Worm (Caenorhabditis elegans): ENCODE data around the gene T22F3.10.

DNA sequence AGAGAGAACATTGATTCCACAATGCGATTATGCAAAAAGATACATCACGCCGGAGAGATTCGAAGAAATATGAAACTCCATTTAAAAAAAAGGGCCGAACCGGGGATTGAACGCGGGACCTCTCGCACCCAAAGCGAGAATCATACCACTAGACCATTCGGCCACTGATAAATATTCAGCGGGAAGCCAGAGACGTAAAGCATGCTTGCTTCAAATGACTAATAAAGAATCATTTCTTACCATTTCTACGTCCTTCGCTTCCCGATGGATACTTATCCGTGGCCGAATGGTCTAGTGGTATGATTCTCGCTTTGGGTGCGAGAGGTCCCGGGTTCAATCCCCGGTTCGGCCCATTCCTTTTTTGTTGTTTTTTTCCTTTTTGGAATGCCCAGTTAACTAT lies 23.3 kb downstream of the T22F3.10 start:
- TF ChIP-seq C38D4.7 (GFP tag; optimal IDR thresholded peaks at IDR 0.05), result no peak
- no peak for TF ChIP-seq ref-2 (tag; optimal IDR thresholded peaks at IDR 0.05)
- TF ChIP-seq sox-4 (tag; optimal IDR thresholded peaks at IDR 0.05), result no peak
- TF ChIP-seq ama-1 (optimal IDR thresholded peaks at IDR 0.05), result no peak
- no peak for TF ChIP-seq elt-2 (tag; optimal IDR thresholded peaks at IDR 0.05)
- TF ChIP-seq pat-9 (tag; optimal IDR thresholded peaks at IDR 0.05), result no peak
- no peak for TF ChIP-seq unc-55 (GFP tag; optimal IDR thresholded peaks at IDR 0.05)
- no peak for TF ChIP-seq nhr-232 (tag; optimal IDR thresholded peaks at IDR 0.05)
- no peak for TF ChIP-seq eyg-1 (tag; optimal IDR thresholded peaks at IDR 0.05)
- no peak for TF ChIP-seq pqm-1 (tag; optimal IDR thresholded peaks at IDR 0.05)

Data from whole organism, late embryonic.